Worm (Caenorhabditis elegans) whole organism, L3 larva: ENCODE measurements around the gene R10E8.5.
"Not testable (repeated sequence)": the region's sequence is repeated elsewhere in the genome, so short reads cannot be mapped to it uniquely, and the experiment has no call there.

Experiments
- R02D3.7 ChIP-seq: fragments of 150-350 bp; optimal IDR thresholded peaks from 2 replicates; lab custom pipeline; 2014; ENCODE audit warnings: missing biosample characterization, missing genetic modification characterization
- ZK546.5 ChIP-seq: sonication (generic microtip); optimal IDR thresholded peaks from 2 replicates; lab custom pipeline; 2017; ENCODE audit warnings: missing biosample characterization, missing genetic modification characterization
- aly-2 ChIP-seq: fragments of 150-350 bp; optimal IDR thresholded peaks from 2 replicates; lab custom pipeline; 2014; ENCODE audit warnings: missing biosample characterization, missing genetic modification characterization
- ceh-16 ChIP-seq: sonication (generic microtip); optimal IDR thresholded peaks from 2 replicates; lab custom pipeline; 2017; ENCODE audit warnings: missing biosample characterization, missing genetic modification characterization
- ceh-28 ChIP-seq: fragments of 150-350 bp; optimal IDR thresholded peaks from 2 replicates; lab custom pipeline; 2014; ENCODE audit warnings: missing biosample characterization, missing genetic modification reagents, missing genetic modification characterization
- ceh-82 ChIP-seq: fragments of 150-350 bp; optimal IDR thresholded peaks from 2 replicates; lab custom pipeline; 2014; ENCODE audit warnings: missing biosample characterization, missing genetic modification characterization
- daf-12 ChIP-seq: fragments of 150-350 bp; optimal IDR thresholded peaks from 2 replicates; lab custom pipeline; 2014; ENCODE audit warnings: missing biosample characterization, missing genetic modification reagents, missing genetic modification characterization
- egl-27 ChIP-seq: sonication (generic microtip); optimal IDR thresholded peaks from 4 replicates; lab custom pipeline; 2017; ENCODE audit warnings: missing biosample characterization, missing genetic modification reagents, missing genetic modification characterization
- egl-5 ChIP-seq: fragments of 150-350 bp; optimal IDR thresholded peaks from 2 replicates; lab custom pipeline; 2017; ENCODE audit warnings: missing biosample characterization, missing genetic modification reagents, missing genetic modification characterization, inconsistent platforms
- elt-1 ChIP-seq: fragments of 150-350 bp; optimal IDR thresholded peaks from 2 replicates; lab custom pipeline; 2014; ENCODE audit warnings: missing biosample characterization, missing genetic modification characterization
- eor-1 ChIP-seq, 2 experiments: fragments of 150-350 bp; optimal IDR thresholded peaks; 2 replicates each; lab custom pipeline; 2014 to 2018; ENCODE audit warnings: missing biosample characterization in 2 of 2, missing genetic modification characterization in 2 of 2
- fkh-10 ChIP-seq: sonication (generic microtip); optimal IDR thresholded peaks from 2 replicates; lab custom pipeline; 2017; ENCODE audit warnings: missing biosample characterization, missing genetic modification reagents, missing genetic modification characterization
- fkh-2 ChIP-seq: fragments of 150-350 bp; optimal IDR thresholded peaks from 2 replicates; lab custom pipeline; 2014; ENCODE audit warnings: missing biosample characterization, missing genetic modification reagents, missing genetic modification characterization
- hmg-11 ChIP-seq: sonication (generic microtip); optimal IDR thresholded peaks from 2 replicates; lab custom pipeline; 2016; ENCODE audit warnings: missing genetic modification characterization, missing compliant biosample characterization
- jun-1 ChIP-seq: fragments of 150-350 bp; optimal IDR thresholded peaks from 2 replicates; lab custom pipeline; 2014; ENCODE audit warnings: missing biosample characterization, missing genetic modification reagents, missing genetic modification characterization
- lin-39 ChIP-seq: fragments of 150-350 bp; optimal IDR thresholded peaks from 2 replicates; lab custom pipeline; 2018; ENCODE audit warnings: missing biosample characterization, missing genetic modification reagents, missing genetic modification characterization
- mdl-1 ChIP-seq: fragments of 150-350 bp; optimal IDR thresholded peaks from 2 replicates; lab custom pipeline; 2014; ENCODE audit warnings: missing biosample characterization, missing genetic modification characterization
- mml-1 ChIP-seq: fragments of 150-350 bp; sonication (generic microtip); optimal IDR thresholded peaks from 3 replicates; lab custom pipeline; 2014; ENCODE audit warnings: missing biosample characterization, missing genetic modification characterization
- nfya-1 ChIP-seq: sonication (generic microtip); optimal IDR thresholded peaks from 2 replicates; lab custom pipeline; 2017; ENCODE audit warnings: missing genetic modification characterization, mild to moderate bottlenecking, missing compliant biosample characterization, antibody characterized with exemption, moderate library complexity; ENCODE audit not compliant: insufficient read depth
- nhr-11 ChIP-seq: fragments of 150-350 bp; optimal IDR thresholded peaks from 2 replicates; lab custom pipeline; 2014; ENCODE audit warnings: missing biosample characterization, missing genetic modification characterization
- nhr-12 ChIP-seq: fragments of 150-350 bp; optimal IDR thresholded peaks from 2 replicates; lab custom pipeline; 2014; ENCODE audit warnings: missing biosample characterization, missing genetic modification characterization
- nhr-23 ChIP-seq: fragments of 150-350 bp; optimal IDR thresholded peaks from 2 replicates; lab custom pipeline; 2014; ENCODE audit warnings: missing biosample characterization, missing genetic modification reagents, missing genetic modification characterization
- nhr-237 ChIP-seq: fragments of 150-350 bp; optimal IDR thresholded peaks from 2 replicates; lab custom pipeline; 2014; ENCODE audit warnings: missing biosample characterization, missing genetic modification characterization
- nhr-28 ChIP-seq: fragments of 150-350 bp; optimal IDR thresholded peaks from 2 replicates; lab custom pipeline; 2014; ENCODE audit warnings: missing biosample characterization, missing genetic modification characterization
- nhr-43 ChIP-seq: sonication (generic microtip); optimal IDR thresholded peaks from 2 replicates; lab custom pipeline; 2016; ENCODE audit warnings: mild to moderate bottlenecking, missing genetic modification characterization, missing compliant biosample characterization; ENCODE audit not compliant: poor library complexity, severe bottlenecking
- pha-4 ChIP-seq: fragments of 150-350 bp; optimal IDR thresholded peaks from 2 replicates; lab custom pipeline; 2014; ENCODE audit warnings: missing biosample characterization, missing genetic modification reagents, missing genetic modification characterization
- pqm-1 ChIP-seq: fragments of 150-350 bp; optimal IDR thresholded peaks from 2 replicates; lab custom pipeline; 2017; ENCODE audit warnings: missing biosample characterization, missing genetic modification characterization, inconsistent platforms
- skn-1 ChIP-seq: fragments of 150-350 bp; optimal IDR thresholded peaks from 2 replicates; lab custom pipeline; 2014; ENCODE audit warnings: missing biosample characterization, missing genetic modification characterization
- snpc-4 ChIP-seq: fragments of 150-350 bp; optimal IDR thresholded peaks from 2 replicates; lab custom pipeline; 2014; ENCODE audit warnings: missing biosample characterization, missing genetic modification characterization
- tbx-2 ChIP-seq: sonication (generic microtip); optimal IDR thresholded peaks from 2 replicates; lab custom pipeline; 2016; ENCODE audit warnings: mild to moderate bottlenecking, missing genetic modification characterization, missing compliant biosample characterization
- unc-39 ChIP-seq: sonication (generic microtip); optimal IDR thresholded peaks from 4 replicates; lab custom pipeline; 2017; ENCODE audit warnings: missing biosample characterization, missing genetic modification characterization
- zag-1 ChIP-seq: fragments of 150-350 bp; optimal IDR thresholded peaks from 2 replicates; lab custom pipeline; 2014; ENCODE audit warnings: missing biosample characterization, missing genetic modification characterization
- ztf-11 ChIP-seq: fragments of 150-350 bp; optimal IDR thresholded peaks from 2 replicates; lab custom pipeline; 2014; ENCODE audit warnings: missing biosample characterization, missing genetic modification characterization
- ztf-4 ChIP-seq: fragments of 150-350 bp; optimal IDR thresholded peaks from 2 replicates; lab custom pipeline; 2014; ENCODE audit warnings: missing biosample characterization, missing genetic modification characterization

Gene R10E8.5

DNA sequence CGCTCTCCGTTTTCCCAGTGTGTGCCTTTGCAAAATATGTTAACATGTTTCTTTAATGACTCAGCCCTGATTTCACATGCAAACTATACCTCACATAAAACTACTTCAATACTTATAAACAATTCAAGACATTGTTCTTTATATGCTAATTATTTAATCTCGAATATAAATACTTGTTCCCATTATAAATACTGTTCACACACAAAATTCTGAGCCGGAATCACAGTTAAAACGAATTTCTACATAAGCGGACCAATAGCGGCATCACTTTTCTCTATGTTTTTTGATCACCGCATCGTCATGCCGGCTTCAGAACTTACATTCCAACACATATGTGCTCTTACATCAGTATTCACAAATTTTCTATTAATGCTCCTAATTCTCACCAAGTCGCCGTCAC, at the start of gene R10E8.5:
TSS of gene R10E8.5 (plus strand) at position 301 of the 400 bp plus-strand sequence.
- TF ChIP-seq nhr-28 (no peak), nhr-23 (no peak), nfya-1 (tag; lab: Kevin White, UChicago) (no peak), zag-1 (tag; lab: Kevin White, UChicago) (no peak), daf-12 (tag; lab: Kevin White, UChicago) (no peak), nhr-43 (tag; lab: Kevin White, UChicago) (no peak), tbx-2 (tag; lab: Kevin White, UChicago) (no peak)

- TF ChIP-seq nhr-237 (tag; lab: Kevin White, UChicago) (no peak), nhr-12 (tag; lab: Kevin White, UChicago) (no peak), ZK546.5 (no peak), pqm-1 (tag; lab: Kevin White, UChicago) (no peak), tbx-2 (tag; lab: Kevin White, UChicago) (no peak), ztf-4 (no peak), ztf-11 (tag; lab: Kevin White, UChicago) (no peak), hmg-11 (tag; lab: Kevin White, UChicago) (no peak), aly-2 (tag; lab: Kevin White, UChicago) (no peak), unc-39 (no peak), R02D3.7 (no peak), elt-1 (tag; lab: Kevin White, UChicago) (no peak), egl-27 (tag; lab: Kevin White, UChicago) (no peak)
Observed at ce11 chrV:18209071-18209470, 45.5 kb upstream of the R10E8.5 start, which contains the start of gene F16H6.7. Gene F16H6.7, minus strand, starts transcription at chrV:18209171.

ce11 chrV:18212848-18213247, 41.7 kb upstream of the R10E8.5 start:
- TF ChIP-seq fkh-10 (GFP tag; lab: Kevin White, UChicago) = no peak
- no peak for TF ChIP-seq nhr-11
- TF ChIP-seq nfya-1 (tag; lab: Kevin White, UChicago) = no peak
- no peak for TF ChIP-seq jun-1 (tag; lab: Kevin White, UChicago)
- no peak for TF ChIP-seq hmg-11 (tag; lab: Kevin White, UChicago)
- TF ChIP-seq ceh-28 = no peak
- no peak for TF ChIP-seq nhr-28
- TF ChIP-seq aly-2 (tag; lab: Kevin White, UChicago) = no peak
- TF ChIP-seq mdl-1 (tag; lab: Kevin White, UChicago) = no peak
- TF ChIP-seq egl-27 (tag; lab: Kevin White, UChicago) = no peak

DNA sequence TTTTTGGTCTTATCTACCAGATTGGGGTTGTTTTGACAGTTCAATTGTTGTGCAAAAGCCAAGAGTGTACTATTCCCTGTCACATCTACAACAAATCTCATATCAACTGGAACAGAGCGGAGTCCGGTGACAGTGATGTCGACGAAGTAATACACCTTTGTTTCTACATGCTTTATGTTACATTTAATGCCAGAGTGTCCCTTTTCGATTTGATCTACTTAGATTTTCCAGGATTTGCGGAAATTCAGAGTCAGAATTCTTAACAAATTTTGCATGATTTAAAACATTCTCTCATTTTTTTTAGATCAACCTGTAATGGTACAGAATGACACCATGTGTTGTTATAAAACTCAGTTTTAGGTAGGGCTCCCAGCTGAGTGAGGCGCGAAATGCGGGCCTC, 38.4 kb upstream of the R10E8.5 start, which contains the start of gene F16H6.8:
TSS of gene F16H6.8 (minus strand) at position 101 of the 400 bp plus-strand sequence.
- TF ChIP-seq tbx-2 (tag; lab: Kevin White, UChicago); ZK546.5; skn-1 (tag; lab: Kevin White, UChicago): not testable (repeated sequence)
- TF ChIP-seq, all 47 proteins: peak for 0; not testable (repeated sequence) for 47

ce11 chrV:18216784-18217183, 37.8 kb upstream of the R10E8.5 start, which contains the start of gene F16H6.9:
Gene F16H6.9, plus strand, starts transcription at chrV:18217084.
- TF ChIP-seq mml-1 (tag; lab: Kevin White, UChicago); nhr-237 (tag; lab: Kevin White, UChicago); fkh-10 (GFP tag; lab: Kevin White, UChicago): not testable (repeated sequence)

DNA sequence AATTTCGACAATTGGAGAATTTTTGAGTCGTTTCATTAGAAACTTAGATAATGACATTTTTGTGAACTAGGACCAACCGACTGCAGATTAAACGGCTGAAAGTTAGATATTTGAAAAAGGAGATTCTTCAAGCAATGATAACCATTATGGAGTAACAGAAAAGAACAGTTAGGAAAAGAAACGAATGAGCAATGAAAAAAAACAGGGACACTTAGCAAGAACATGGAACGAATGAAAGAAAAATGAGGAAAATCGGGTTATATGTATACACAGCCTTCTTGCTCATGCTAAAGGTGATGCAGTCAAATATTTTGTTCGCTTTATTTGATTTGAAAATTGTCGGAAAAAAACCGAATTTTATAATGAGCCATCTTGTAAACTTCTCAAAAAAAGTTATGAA, 30.2 kb upstream of the R10E8.5 start, which contains the start of gene F16H6.10:
TSS of gene F16H6.10 (minus strand) at position 101 of the 400 bp plus-strand sequence.
- TF ChIP-seq hmg-11 (tag; lab: Kevin White, UChicago) (no peak), tbx-2 (tag; lab: Kevin White, UChicago) (no peak), eor-1 (tag; optimal IDR thresholded peaks at IDR 0.05; lab: Kevin White, UChicago) (no peak), nhr-43 (tag; lab: Kevin White, UChicago) (no peak), ztf-11 (tag; lab: Kevin White, UChicago) (no peak), nhr-23 (no peak), ceh-82 (no peak), fkh-2 (tag; lab: Kevin White, UChicago) (no peak), ceh-16 (no peak), egl-5 (tag; lab: Kevin White, UChicago) (no peak), pha-4 (tag; lab: Kevin White, UChicago) (no peak), lin-39 (tag; lab: Kevin White, UChicago) (no peak), mml-1 (tag; lab: Kevin White, UChicago) (no peak), snpc-4 (tag; lab: Kevin White, UChicago) (no peak)
